Fruit fly (Drosophila melanogaster) whole organism, embryonic: ENCODE data around the gene Gr5a.

Experiments
- ATbp ChIP-seq: fragments of 200-800 bp; sonication (Bioruptor generic); optimal IDR thresholded peaks from 2 replicates; lab custom pipeline; 2017; ENCODE audit warnings: missing biosample characterization, mild to moderate bottlenecking, missing genetic modification characterization, missing genetic modification reagents
- CG10321 ChIP-seq: fragments of 200-800 bp; sonication (Bioruptor generic); IDR thresholded peaks from 2 replicates; pipeline ENCODE4 v1.3.6; 2022; ENCODE audit warnings: missing biosample characterization, missing genetic modification characterization
- CG10543 ChIP-seq: fragments of 200-800 bp; sonication (Bioruptor generic); optimal IDR thresholded peaks from 3 replicates; lab custom pipeline; 2017; ENCODE audit warnings: missing biosample characterization, mild to moderate bottlenecking, missing genetic modification characterization, moderate library complexity
- CG10654 ChIP-seq: fragments of 200-800 bp; sonication (Bioruptor generic); optimal IDR thresholded peaks from 2 replicates; lab custom pipeline; 2016; ENCODE audit warnings: missing biosample characterization, missing genetic modification characterization
- CG11560 ChIP-seq: fragments of 200-800 bp; sonication (Bioruptor generic); IDR thresholded peaks from 3 replicates; pipeline ENCODE4 v1.3.6; 2022; ENCODE audit warnings: missing biosample characterization, missing genetic modification characterization
- CG12071 ChIP-seq: fragments of 200-800 bp; sonication (Bioruptor generic); optimal IDR thresholded peaks from 3 replicates; lab custom pipeline; 2018; ENCODE audit warnings: missing biosample characterization, mild to moderate bottlenecking, missing genetic modification characterization
- CG12219 ChIP-seq: fragments of 200-800 bp; sonication (Bioruptor generic); optimal IDR thresholded peaks from 3 replicates; lab custom pipeline; 2018; ENCODE audit warnings: missing biosample characterization, mild to moderate bottlenecking, missing genetic modification characterization
- CG14667 ChIP-seq: fragments of 200-800 bp; sonication (Bioruptor generic); IDR thresholded peaks from 2 replicates; pipeline ENCODE4 v1.3.6; 2022; ENCODE audit warnings: missing biosample characterization, missing genetic modification characterization
- CG15696 ChIP-seq: fragments of 200-800 bp; sonication (Bioruptor generic); optimal IDR thresholded peaks from 2 replicates; lab custom pipeline; 2019; ENCODE audit warnings: missing biosample characterization, mild to moderate bottlenecking, missing genetic modification characterization, moderate library complexity
- CG16863 ChIP-seq: fragments of 200-800 bp; sonication (Bioruptor generic); optimal IDR thresholded peaks from 3 replicates; lab custom pipeline; 2016; ENCODE audit warnings: missing biosample characterization, missing genetic modification characterization
- CG2712 ChIP-seq: fragments of 200-800 bp; optimal IDR thresholded peaks from 3 replicates; lab custom pipeline; 2019; ENCODE audit warnings: missing biosample characterization, mild to moderate bottlenecking, missing genetic modification characterization, moderate library complexity
- CG30020 ChIP-seq: fragments of 200-800 bp; optimal IDR thresholded peaks from 2 replicates; lab custom pipeline; 2019; ENCODE audit warnings: missing biosample characterization, mild to moderate bottlenecking, missing genetic modification characterization, moderate library complexity
- CG30403 ChIP-seq: fragments of 200-800 bp; sonication (Bioruptor generic); optimal IDR thresholded peaks from 3 replicates; lab custom pipeline; 2016; ENCODE audit warnings: missing biosample characterization, missing genetic modification characterization
- CG30431 ChIP-seq: fragments of 200-800 bp; sonication (Bioruptor generic); optimal IDR thresholded peaks from 2 replicates; lab custom pipeline; 2017; ENCODE audit warnings: missing biosample characterization, missing genetic modification characterization
- CG31224 ChIP-seq: fragments of 200-800 bp; sonication (Bioruptor generic); IDR thresholded peaks from 2 replicates; pipeline ENCODE4 v1.3.6; 2022; ENCODE audit warnings: missing biosample characterization, missing genetic modification characterization
- CG3407 ChIP-seq: fragments of 200-800 bp; sonication (Bioruptor generic); optimal IDR thresholded peaks from 2 replicates; lab custom pipeline; 2018; ENCODE audit warnings: missing biosample characterization, mild to moderate bottlenecking, missing genetic modification characterization
- CG4404 ChIP-seq: fragments of 200-800 bp; sonication (Bioruptor generic); IDR thresholded peaks from 2 replicates; pipeline ENCODE4 v1.3.6; 2022; ENCODE audit warnings: missing biosample characterization, missing genetic modification characterization
- CG4820 ChIP-seq: fragments of 200-800 bp; sonication (Bioruptor generic); optimal IDR thresholded peaks from 3 replicates; lab custom pipeline; 2016; ENCODE audit warnings: missing biosample characterization, missing genetic modification characterization
- CG6791 ChIP-seq: fragments of 200-800 bp; sonication (Bioruptor generic); IDR thresholded peaks from 3 replicates; pipeline ENCODE4 v1.3.6; 2022; ENCODE audit warnings: missing biosample characterization, missing genetic modification characterization; ENCODE audit not compliant: partially characterized antibody
- CG6854 ChIP-seq: fragments of 200-800 bp; sonication (Bioruptor generic); optimal IDR thresholded peaks from 3 replicates; lab custom pipeline; 2017; ENCODE audit warnings: missing biosample characterization, mild to moderate bottlenecking, missing genetic modification characterization
- CG7745 ChIP-seq: fragments of 200-800 bp; sonication (Bioruptor generic); optimal IDR thresholded peaks from 2 replicates; lab custom pipeline; 2018; ENCODE audit warnings: missing biosample characterization, mild to moderate bottlenecking, missing genetic modification characterization, moderate library complexity
- CG8290 ChIP-seq, 3 experiments: fragments of 200-800 bp; sonication (Bioruptor generic); optimal IDR thresholded peaks; 2 replicates each; lab custom pipeline; 2016 to 2019; ENCODE audit warnings: missing biosample characterization in 3 of 3, missing genetic modification characterization in 3 of 3, mild to moderate bottlenecking in 2 of 3, moderate library complexity in 1 of 3
- CG9932 ChIP-seq: fragments of 200-800 bp; sonication (Bioruptor generic); IDR thresholded peaks from 2 replicates; pipeline ENCODE4 v1.3.6; 2022; ENCODE audit warnings: missing biosample characterization, missing genetic modification characterization
- D ChIP-seq, 2 experiments: fragments of 200-800 bp in 1 of 2; fragments of >200 bp in 1 of 2; sonication (Bioruptor generic) in 1 of 2; optimal IDR thresholded peaks; 2 replicates in 1 of 2; 3 replicates in 1 of 2; lab custom pipeline; 2017; ENCODE audit warnings: mild to moderate bottlenecking in 1 of 2, missing biosample characterization in 1 of 2, missing genetic modification characterization in 1 of 2, missing genetic modification reagents in 1 of 2
- Dip3 ChIP-seq: fragments of 200-800 bp; sonication (Bioruptor generic); optimal IDR thresholded peaks from 3 replicates; lab custom pipeline; 2016; ENCODE audit warnings: missing biosample characterization, missing genetic modification characterization
- E2f2 ChIP-seq: fragments of 200-800 bp; sonication (Bioruptor generic); IDR thresholded peaks from 2 replicates; pipeline ENCODE4 v1.3.6; 2022; ENCODE audit warnings: missing biosample characterization, missing genetic modification characterization
- Ets65A ChIP-seq: fragments of 200-800 bp; sonication (Bioruptor generic); peaks from one replicate; lab custom pipeline; 2016; ENCODE audit warnings: missing biosample characterization, missing genetic modification characterization
- Max ChIP-seq: fragments of 200-800 bp; sonication (Bioruptor generic); optimal IDR thresholded peaks from 2 replicates; lab custom pipeline; 2016; ENCODE audit warnings: missing biosample characterization, mild to moderate bottlenecking, missing genetic modification characterization
- Rfx ChIP-seq: fragments of 200-800 bp; sonication (Bioruptor generic); IDR thresholded peaks from 2 replicates; pipeline ENCODE4 v1.3.6; 2022; ENCODE audit warnings: missing biosample characterization, missing genetic modification characterization
- Tbp ChIP-seq: fragments of >200 bp; optimal IDR thresholded peaks from 2 replicates; lab custom pipeline; 2018; ENCODE audit warnings: missing biosample characterization, missing genetic modification characterization
- Xbp1 ChIP-seq: fragments of 200-800 bp; sonication (Bioruptor generic); optimal IDR thresholded peaks from 3 replicates; lab custom pipeline; 2016; ENCODE audit warnings: missing biosample characterization, mild to moderate bottlenecking, missing genetic modification characterization
- Xrp1 ChIP-seq: fragments of 200-800 bp; sonication (Bioruptor generic); IDR thresholded peaks from 2 replicates; pipeline ENCODE4 v1.3.6; 2022; ENCODE audit warnings: missing biosample characterization, missing genetic modification characterization
- chinmo ChIP-seq: fragments of 200-800 bp; sonication (Bioruptor generic); IDR thresholded peaks from 4 replicates; pipeline ENCODE4 v1.3.6; 2022; ENCODE audit warnings: missing biosample characterization, missing genetic modification characterization; ENCODE audit not compliant: partially characterized antibody
- da ChIP-seq: fragments of 200-800 bp; sonication (Bioruptor generic); optimal IDR thresholded peaks from 2 replicates; lab custom pipeline; 2016; ENCODE audit warnings: missing biosample characterization, missing genetic modification characterization
- ewg ChIP-seq: fragments of 200-800 bp; sonication (Bioruptor generic); optimal IDR thresholded peaks from 3 replicates; lab custom pipeline; 2017; ENCODE audit warnings: mild to moderate bottlenecking, missing biosample characterization, missing genetic modification reagents, missing genetic modification characterization
- fd96Cb ChIP-seq: fragments of 200-800 bp; sonication (Bioruptor generic); optimal IDR thresholded peaks from 2 replicates; lab custom pipeline; 2018; ENCODE audit warnings: missing biosample characterization, mild to moderate bottlenecking, missing genetic modification characterization, moderate library complexity
- her ChIP-seq: fragments of 200-800 bp; sonication (Bioruptor generic); optimal IDR thresholded peaks from 2 replicates; lab custom pipeline; 2016; ENCODE audit warnings: missing biosample characterization, missing genetic modification characterization
- insv ChIP-seq, 2 experiments: fragments of 200-800 bp; sonication (Bioruptor generic); optimal IDR thresholded peaks; 3 replicates each; lab custom pipeline; 2016 to 2018; ENCODE audit warnings: missing biosample characterization in 2 of 2, missing genetic modification characterization in 2 of 2
- lilli ChIP-seq: fragments of 200-800 bp; sonication (Bioruptor generic); optimal IDR thresholded peaks from 3 replicates; lab custom pipeline; 2016; ENCODE audit warnings: missing biosample characterization, missing genetic modification characterization
- otp ChIP-seq: fragments of 200-800 bp; sonication (Bioruptor generic); IDR thresholded peaks from 3 replicates; pipeline ENCODE4, ENCODE4 v1.3.6; 2022; ENCODE audit warnings: missing biosample characterization, missing genetic modification characterization
- p53 ChIP-seq: fragments of 200-800 bp; sonication (Bioruptor generic); optimal IDR thresholded peaks from 2 replicates; lab custom pipeline; 2016; ENCODE audit warnings: missing biosample characterization, missing genetic modification characterization
- pita ChIP-seq: fragments of 200-800 bp; sonication (Bioruptor generic); optimal IDR thresholded peaks from 2 replicates; lab custom pipeline; 2017; ENCODE audit warnings: missing biosample characterization, mild to moderate bottlenecking, missing genetic modification characterization
- row ChIP-seq: fragments of 200-800 bp; sonication (Bioruptor generic); IDR thresholded peaks from 3 replicates; pipeline ENCODE4 v1.3.6; 2022; ENCODE audit warnings: missing biosample characterization, missing genetic modification characterization
- shn ChIP-seq: fragments of 200-800 bp; sonication (Bioruptor generic); optimal IDR thresholded peaks from 3 replicates; lab custom pipeline; 2016; ENCODE audit warnings: missing biosample characterization, missing genetic modification characterization
- sim ChIP-seq: fragments of 200-800 bp; sonication (Bioruptor generic); IDR thresholded peaks from 2 replicates; pipeline ENCODE4 v1.3.6; 2022; ENCODE audit warnings: missing biosample characterization, missing genetic modification characterization
- tgo ChIP-seq: fragments of 200-800 bp; sonication (Bioruptor generic); IDR thresholded peaks from 3 replicates; pipeline ENCODE4 v1.3.6; 2022; ENCODE audit warnings: missing biosample characterization, missing genetic modification characterization
- tx ChIP-seq: fragments of 200-800 bp; sonication (Bioruptor generic); optimal IDR thresholded peaks from 2 replicates; lab custom pipeline; 2016; ENCODE audit warnings: missing biosample characterization, missing genetic modification characterization
- unpg ChIP-seq: fragments of 200-800 bp; sonication (Bioruptor generic); optimal IDR thresholded peaks from 3 replicates; lab custom pipeline; 2018; ENCODE audit warnings: missing biosample characterization, mild to moderate bottlenecking, missing genetic modification characterization, moderate library complexity

Gr5a gene

DNA sequence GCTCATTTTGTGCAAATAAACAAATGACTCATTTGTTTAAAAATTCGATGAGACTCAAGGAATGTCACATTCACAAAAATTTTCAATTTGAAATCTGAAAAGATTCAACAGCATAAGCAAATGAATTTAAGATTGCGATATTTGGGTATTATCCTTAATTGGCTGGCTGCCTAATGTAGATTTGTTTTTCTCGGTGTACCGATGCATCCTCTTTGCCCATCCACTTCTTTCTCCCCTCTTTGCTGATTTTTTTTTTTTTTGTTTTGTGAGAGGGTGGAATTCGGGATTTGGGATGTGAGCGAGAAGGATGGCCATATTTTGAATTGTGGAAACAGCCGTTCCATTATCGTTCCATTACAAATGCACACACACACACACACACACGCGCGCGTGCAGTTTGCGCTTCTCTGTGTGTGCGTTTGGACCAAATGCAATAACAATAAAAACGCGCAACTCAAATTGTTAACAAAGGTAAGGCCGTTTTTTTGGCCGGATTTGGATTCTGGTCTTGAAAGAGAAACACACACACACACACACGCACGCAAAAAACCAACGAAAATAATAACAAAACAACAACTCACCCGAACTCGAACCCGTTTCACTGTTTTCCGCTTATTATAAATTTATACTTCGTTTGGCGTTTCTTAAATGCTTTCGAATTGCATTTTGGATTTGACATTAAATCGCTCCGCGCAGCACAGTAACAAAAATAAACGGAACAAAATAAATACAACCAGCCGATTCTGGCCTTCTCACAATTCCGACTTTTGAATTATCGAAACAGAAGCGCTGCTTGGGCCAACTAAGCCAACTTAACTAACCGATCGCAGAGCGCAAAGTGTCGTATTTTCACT, 1.1 kb upstream of the Gr5a start (continued):
- 0 out of 2 replicates have a peak, but pooled peaks have one; percentile 10 for TF ChIP-seq CG10321 (GFP tag; lab: Robert Waterston, UW)
- TF ChIP-seq CG7745: no peak
- TF ChIP-seq D (optimal IDR thresholded peaks at IDR 0.05; lab: Kevin White, UChicago): no peak
- peak; percentile 68 for TF ChIP-seq D (GFP tag; optimal IDR thresholded peaks at IDR 0.05; lab: Kevin White, UChicago)
- peak; percentile 46 for TF ChIP-seq CG3407 (GFP tag; lab: Kevin White, UChicago)
- peak; percentile 69 for TF ChIP-seq CG2712 (tag; lab: Kevin White, UChicago)
- peak; percentile 17 for TF ChIP-seq lilli
- TF ChIP-seq CG9932 (GFP tag; lab: Robert Waterston, UW): no peak
- TF ChIP-seq shn (GFP tag; lab: Kevin White, UChicago): peak; percentile 29
- peak; percentile 12; the same call in 1 of the 2 replicates for TF ChIP-seq E2f2 (GFP tag; lab: Robert Waterston, UW)
- TF ChIP-seq CG30431 (GFP tag; lab: Kevin White, UChicago): peak; percentile 51
- TF ChIP-seq CG30403 (GFP tag; lab: Kevin White, UChicago): peak; percentile 55
- TF ChIP-seq CG4820: peak; percentile 50
- no peak for TF ChIP-seq CG14667 (GFP tag; lab: Robert Waterston, UW)
- peak; percentile 65 for TF ChIP-seq fd96Cb
- no peak for TF ChIP-seq p53
- TF ChIP-seq sim (GFP tag; lab: Robert Waterston, UW): peak; percentile 45; the same call in 1 of the 2 replicates
- TF ChIP-seq her (GFP tag; lab: Kevin White, UChicago): peak; percentile 36
- no peak for TF ChIP-seq tgo
- TF ChIP-seq CG4404 (GFP tag; lab: Robert Waterston, UW): 0 out of 2 replicates have a peak, but pooled peaks have one; percentile 34
- peak; percentile 5 for TF ChIP-seq CG8290 (GFP tag; optimal IDR thresholded peaks at IDR 0.05; lab: Kevin White, UChicago)
- no peak for TF ChIP-seq CG8290 (tag; optimal IDR thresholded peaks at IDR 0.05; lab: Kevin White, UChicago)
- no peak for TF ChIP-seq otp (GFP tag; lab: Robert Waterston, UW)
- TF ChIP-seq ewg (GFP tag; lab: Kevin White, UChicago): peak; percentile 22
- TF ChIP-seq CG12219 (GFP tag; lab: Kevin White, UChicago): peak; percentile 26
- peak; percentile 48; the same call in 1 of the 3 replicates for TF ChIP-seq row
- TF ChIP-seq CG15696: peak; percentile 41
- TF ChIP-seq tx: peak; percentile 6
- peak; percentile 63 for TF ChIP-seq unpg
- TF ChIP-seq Xbp1: peak; percentile 44
- TF ChIP-seq CG6791 (GFP tag; lab: Robert Waterston, UW): no peak
- TF ChIP-seq ATbp (GFP tag; lab: Kevin White, UChicago): peak; percentile 65
- TF ChIP-seq CG12071: no peak
- TF ChIP-seq pita (GFP tag; lab: Kevin White, UChicago): no peak
- TF ChIP-seq CG31224: no peak
- no peak for TF ChIP-seq Rfx
- TF ChIP-seq CG6854 (GFP tag; lab: Kevin White, UChicago): no peak
- peak; percentile 44 for TF ChIP-seq CG16863 (GFP tag; lab: Kevin White, UChicago)
- TF ChIP-seq chinmo (GFP tag; lab: Robert Waterston, UW): no peak
- TF ChIP-seq insv (GFP tag; optimal IDR thresholded peaks at IDR 0.05; lab: Kevin White, UChicago): no peak
- TF ChIP-seq CG30020 (tag; lab: Kevin White, UChicago): no peak
- TF ChIP-seq Xrp1: peak; percentile 76
- TF ChIP-seq CG10654: peak; percentile 33
- TF ChIP-seq Max: peak; percentile 8
- peak; percentile 8 for TF ChIP-seq Ets65A (GFP tag; lab: Kevin White, UChicago)
- peak; percentile 8 for TF ChIP-seq da
- TF ChIP-seq CG10543 (GFP tag; lab: Kevin White, UChicago): no peak
- TF ChIP-seq Tbp (GFP tag; lab: Kevin White, UChicago): no peak
- no peak for TF ChIP-seq Dip3
- TF ChIP-seq CG11560 (tag; lab: Robert Waterston, UW): no peak
